Worm (Caenorhabditis elegans): ENCODE measurements around the gene trpp-9.

trpp-9 gene

DNA sequence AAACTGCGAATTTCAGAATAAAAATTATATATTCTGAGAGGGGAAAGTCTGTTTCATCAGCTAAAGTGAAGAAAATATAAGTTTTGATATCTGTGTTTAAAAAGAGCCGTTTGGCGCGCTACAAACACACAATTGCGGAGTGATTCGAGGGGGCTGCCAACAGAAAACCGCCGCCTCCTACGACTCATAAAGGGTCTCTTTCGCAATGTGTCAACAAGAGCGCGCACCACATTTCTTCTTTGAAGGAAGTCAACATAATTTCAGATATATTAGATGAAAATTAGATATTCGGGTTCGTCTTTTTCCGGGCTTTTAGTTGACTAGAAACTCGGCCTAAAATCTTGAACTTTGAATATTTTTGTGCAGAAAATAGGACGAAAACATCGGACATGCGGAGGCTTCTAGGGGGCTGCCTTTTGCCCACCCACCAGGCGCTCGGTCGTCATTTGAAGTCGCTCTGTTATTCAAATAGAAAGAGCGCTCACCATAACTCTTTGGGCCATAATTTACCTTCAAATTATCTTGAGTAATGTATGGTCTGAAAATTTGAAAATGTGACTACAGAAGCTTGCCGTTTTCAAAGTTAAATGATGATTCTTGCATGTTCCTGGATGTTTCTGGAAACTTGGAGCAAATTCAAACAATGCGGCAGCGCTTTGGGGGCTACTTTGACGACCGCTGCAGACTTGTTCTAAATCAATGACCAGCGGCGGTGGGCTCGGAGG lies 42.2 kb downstream of the trpp-9 start (continued):
- TF ChIP-seq ceh-48 (tag; optimal IDR thresholded peaks at IDR 0.05) (peak; percentile 78), ama-1 (optimal IDR thresholded peaks at IDR 0.05) (no peak), ceh-22 (tag; optimal IDR thresholded peaks at IDR 0.05) (peak; percentile 87), odd-2 (tag; optimal IDR thresholded peaks at IDR 0.05) (peak; percentile 89), ahr-1 (tag; optimal IDR thresholded peaks at IDR 0.05) (peak; percentile 82), elt-2 (tag; optimal IDR thresholded peaks at IDR 0.05) (peak; percentile 98), madf-2 (tag; optimal IDR thresholded peaks at IDR 0.05) (peak; percentile 94), K09A11.1 (tag; optimal IDR thresholded peaks at IDR 0.05; ENCODE audit: insufficient read depth) (peak; percentile 96), nhr-232 (tag; optimal IDR thresholded peaks at IDR 0.05) (peak; percentile 40), sox-2 (GFP tag; IDR thresholded peaks at IDR 0.05) (peak; percentile 91), hlh-30 (tag; optimal IDR thresholded peaks at IDR 0.05; ENCODE audit: insufficient read depth) (peak; percentile 1), Y22D7AL.16 (tag; optimal IDR thresholded peaks at IDR 0.05) (peak; percentile 97), pha-4 (tag; optimal IDR thresholded peaks at IDR 0.05) (no peak), tbx-2 (tag; optimal IDR thresholded peaks at IDR 0.05) (peak; percentile 99), ceh-34 (tag; optimal IDR thresholded peaks at IDR 0.05) (peak; percentile 100), ttx-3 (tag; optimal IDR thresholded peaks at IDR 0.05) (peak; percentile 93), elt-4 (tag; optimal IDR thresholded peaks at IDR 0.05) (no peak), gmeb-2 (tag; optimal IDR thresholded peaks at IDR 0.05) (peak; percentile 75), ets-4 (tag; optimal IDR thresholded peaks at IDR 0.05) (peak; percentile 91)

DNA sequence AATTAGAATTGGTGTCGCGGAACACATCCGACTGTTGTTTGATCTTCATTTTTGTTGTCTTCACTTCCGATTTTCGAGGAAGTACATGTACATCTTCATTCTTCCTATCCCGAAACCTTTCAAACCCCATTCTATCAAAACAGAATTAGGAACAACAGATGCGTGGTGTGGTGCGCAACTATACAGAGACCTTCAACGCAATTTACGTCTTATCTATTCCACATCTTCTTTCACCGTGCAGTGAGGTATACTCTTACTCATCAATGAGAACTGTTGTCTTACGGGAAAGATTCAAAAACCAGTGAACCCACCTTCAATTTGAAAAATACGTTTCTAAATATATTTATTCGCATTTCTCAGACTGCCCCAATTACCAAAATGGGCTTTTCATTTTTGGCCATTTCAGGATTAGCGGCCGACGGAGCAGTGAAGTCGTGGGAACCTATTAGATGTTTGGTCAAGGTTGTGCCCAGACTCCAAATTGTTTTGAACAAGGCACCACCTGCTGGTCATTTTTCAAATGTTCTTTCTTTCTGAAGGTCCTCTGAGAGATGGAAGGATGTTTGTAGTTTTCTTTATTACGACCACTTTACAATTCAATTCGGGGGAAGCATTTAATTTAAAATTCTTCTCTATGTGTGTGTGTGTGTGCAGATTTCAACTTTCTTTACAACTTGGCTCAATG lies 43.2 kb downstream of the trpp-9 start:
- TF ChIP-seq hlh-15 (tag; optimal IDR thresholded peaks at IDR 0.05) (no peak), fax-1 (tag; optimal IDR thresholded peaks at IDR 0.05) (no peak), pha-4 (tag; optimal IDR thresholded peaks at IDR 0.05) (no peak), unc-55 (GFP tag; optimal IDR thresholded peaks at IDR 0.05) (no peak), tbx-2 (tag; optimal IDR thresholded peaks at IDR 0.05) (no peak), npax-4 (tag; optimal IDR thresholded peaks at IDR 0.05) (no peak), ceh-30 (tag; optimal IDR thresholded peaks at IDR 0.05) (no peak), sox-2 (GFP tag; IDR thresholded peaks at IDR 0.05) (no peak), ceh-24 (tag; optimal IDR thresholded peaks at IDR 0.05) (no peak), pax-1 (tag; optimal IDR thresholded peaks at IDR 0.05) (no peak), elt-2 (tag; optimal IDR thresholded peaks at IDR 0.05) (no peak), unc-86 (tag; optimal IDR thresholded peaks at IDR 0.05) (no peak), che-1 (tag; optimal IDR thresholded peaks at IDR 0.05) (no peak), lim-6 (tag; optimal IDR thresholded peaks at IDR 0.05) (no peak), zip-5 (tag; optimal IDR thresholded peaks at IDR 0.05) (no peak), ets-4 (tag; optimal IDR thresholded peaks at IDR 0.05) (no peak), C38D4.7 (GFP tag; optimal IDR thresholded peaks at IDR 0.05) (no peak), pat-9 (tag; optimal IDR thresholded peaks at IDR 0.05) (no peak), ceh-14 (tag; optimal IDR thresholded peaks at IDR 0.05) (no peak)

DNA sequence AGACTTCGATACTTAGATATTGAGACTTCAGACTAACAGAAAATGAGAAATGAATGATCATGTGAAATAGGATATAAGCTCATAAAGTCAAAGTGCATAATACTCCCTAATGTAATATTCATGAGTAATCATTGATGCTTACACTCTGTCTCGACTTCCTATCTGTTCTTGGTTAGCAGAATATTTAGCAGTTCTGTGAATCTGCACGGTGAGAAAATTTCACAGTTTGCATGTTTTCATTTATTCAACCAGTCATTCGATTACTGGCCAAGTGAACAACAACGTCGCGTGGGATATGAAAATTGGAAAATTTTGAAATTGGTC lies 43.7 kb downstream of the trpp-9 start:
- TF ChIP-seq ceh-2 (tag; optimal IDR thresholded peaks at IDR 0.05) (no peak), ceh-31 (tag; optimal IDR thresholded peaks at IDR 0.05) (peak; percentile 26), hlh-6 (tag; optimal IDR thresholded peaks at IDR 0.05) (no peak), ref-2 (tag; optimal IDR thresholded peaks at IDR 0.05) (no peak), unc-42 (tag; optimal IDR thresholded peaks at IDR 0.05) (peak; percentile 14), nfya-1 (tag; optimal IDR thresholded peaks at IDR 0.05) (no peak)
